Fruit fly (Drosophila melanogaster) whole organism, embryonic: ENCODE measurements around the gene Grip91.

ENCODE experiments used
- Ada2b ChIP-seq: fragments of 200-800 bp; sonication (Bioruptor generic); IDR thresholded peaks from 2 replicates; pipeline ENCODE4 v1.3.6; 2022; ENCODE audit warnings: missing biosample characterization, missing genetic modification characterization
- CG10366 ChIP-seq: fragments of 200-800 bp; sonication (Bioruptor generic); IDR thresholded peaks from 2 replicates; pipeline ENCODE4 v1.3.6; 2022; ENCODE audit warnings: missing biosample characterization, missing genetic modification characterization
- CG11560 ChIP-seq: fragments of 200-800 bp; sonication (Bioruptor generic); IDR thresholded peaks from 3 replicates; pipeline ENCODE4 v1.3.6; 2022; ENCODE audit warnings: missing biosample characterization, missing genetic modification characterization
- CG13287 ChIP-seq: fragments of 200-800 bp; sonication (Bioruptor generic); IDR thresholded peaks from 2 replicates; pipeline ENCODE4 v1.3.6; 2022; ENCODE audit warnings: missing biosample characterization, missing genetic modification characterization; ENCODE audit not compliant: partially characterized antibody
- CG13424 ChIP-seq: fragments of 200-800 bp; sonication (Bioruptor generic); optimal IDR thresholded peaks from 2 replicates; lab custom pipeline; 2019; ENCODE audit warnings: missing biosample characterization, mild to moderate bottlenecking, missing genetic modification characterization, moderate library complexity
- CG15073 ChIP-seq: fragments of 200-800 bp; sonication (Bioruptor generic); optimal IDR thresholded peaks from 2 replicates; lab custom pipeline; 2016; ENCODE audit warnings: missing biosample characterization, missing genetic modification characterization
- CG15479 ChIP-seq: fragments of 200-800 bp; sonication (Bioruptor generic); optimal IDR thresholded peaks from 3 replicates; lab custom pipeline; 2019; ENCODE audit warnings: missing biosample characterization, mild to moderate bottlenecking, missing genetic modification characterization, moderate library complexity
- CG15514 ChIP-seq: fragments of 200-800 bp; sonication (Bioruptor generic); optimal IDR thresholded peaks from 3 replicates; lab custom pipeline; 2017; ENCODE audit warnings: missing biosample characterization, missing genetic modification characterization, mild to moderate bottlenecking, moderate library complexity, missing genetic modification reagents
- CG1602 ChIP-seq: fragments of 200-800 bp; sonication (Bioruptor generic); optimal IDR thresholded peaks from 3 replicates; lab custom pipeline; 2016; ENCODE audit warnings: missing biosample characterization, missing genetic modification characterization
- CG17186 ChIP-seq: fragments of 200-800 bp; sonication (Bioruptor generic); optimal IDR thresholded peaks from 3 replicates; lab custom pipeline; 2017; ENCODE audit warnings: missing biosample characterization, missing genetic modification reagents, missing genetic modification characterization
- CG17385 ChIP-seq: fragments of 200-800 bp; sonication (Bioruptor generic); optimal IDR thresholded peaks from 3 replicates; lab custom pipeline; 2018; ENCODE audit warnings: missing biosample characterization, mild to moderate bottlenecking, missing genetic modification characterization
- CG18262 ChIP-seq: fragments of 200-800 bp; optimal IDR thresholded peaks from 3 replicates; lab custom pipeline; 2019; ENCODE audit warnings: missing biosample characterization, mild to moderate bottlenecking, missing genetic modification characterization, moderate library complexity
- CG18599 ChIP-seq: fragments of 200-800 bp; sonication (Bioruptor generic); optimal IDR thresholded peaks from 3 replicates; lab custom pipeline; 2017; ENCODE audit warnings: missing biosample characterization, missing genetic modification characterization, mild to moderate bottlenecking, moderate library complexity, missing genetic modification reagents
- CG2678 ChIP-seq: fragments of 200-800 bp; sonication (Bioruptor generic); optimal IDR thresholded peaks from 3 replicates; lab custom pipeline; 2019; ENCODE audit warnings: missing biosample characterization, mild to moderate bottlenecking, missing genetic modification characterization, moderate library complexity
- CG30431 ChIP-seq: fragments of 200-800 bp; sonication (Bioruptor generic); optimal IDR thresholded peaks from 2 replicates; lab custom pipeline; 2017; ENCODE audit warnings: missing biosample characterization, missing genetic modification characterization
- CG3065 ChIP-seq: fragments of 200-800 bp; sonication (Bioruptor generic); optimal IDR thresholded peaks from 2 replicates; lab custom pipeline; 2016; ENCODE audit warnings: missing biosample characterization, missing genetic modification characterization
- CG32767 ChIP-seq: fragments of 200-800 bp; sonication (Bioruptor generic); IDR thresholded peaks from 2 replicates; pipeline ENCODE4 v1.3.6; 2022; ENCODE audit warnings: missing biosample characterization, missing genetic modification characterization
- CG6765 ChIP-seq: fragments of 200-800 bp; sonication (Bioruptor generic); optimal IDR thresholded peaks from 3 replicates; lab custom pipeline; 2017; ENCODE audit warnings: missing biosample characterization, mild to moderate bottlenecking, missing genetic modification characterization
- CG7839 ChIP-seq: fragments of 200-800 bp; sonication (Bioruptor generic); optimal IDR thresholded peaks from 3 replicates; lab custom pipeline; 2018; ENCODE audit warnings: missing biosample characterization, mild to moderate bottlenecking, missing genetic modification characterization, moderate library complexity
- CG7987 ChIP-seq: fragments of 200-800 bp; sonication (Bioruptor generic); optimal IDR thresholded peaks from 2 replicates; lab custom pipeline; 2018; ENCODE audit warnings: missing biosample characterization, mild to moderate bottlenecking, missing genetic modification characterization, moderate library complexity
- CG8359 ChIP-seq: fragments of 200-800 bp; sonication (Bioruptor generic); optimal IDR thresholded peaks from 2 replicates; lab custom pipeline; 2017; ENCODE audit warnings: missing biosample characterization, mild to moderate bottlenecking, missing genetic modification characterization, borderline replicate concordance
- CG9437 ChIP-seq: fragments of 200-800 bp; sonication (Bioruptor generic); optimal IDR thresholded peaks from 2 replicates; lab custom pipeline; 2018; ENCODE audit warnings: missing biosample characterization, mild to moderate bottlenecking, missing genetic modification characterization
- CG9817 ChIP-seq: fragments of 200-800 bp; sonication (Bioruptor generic); optimal IDR thresholded peaks from 2 replicates; lab custom pipeline; 2018; ENCODE audit warnings: missing biosample characterization, mild to moderate bottlenecking, missing genetic modification characterization, moderate library complexity
- Gsc ChIP-seq: fragments of 200-800 bp; sonication (Bioruptor generic); IDR thresholded peaks from 2 replicates; pipeline ENCODE4 v1.3.6; 2022; ENCODE audit warnings: missing biosample characterization, missing genetic modification characterization
- HHEX ChIP-seq: fragments of 200-800 bp; sonication (Bioruptor generic); optimal IDR thresholded peaks from 3 replicates; lab custom pipeline; 2017; ENCODE audit warnings: missing biosample characterization, mild to moderate bottlenecking, missing genetic modification characterization, missing genetic modification reagents
- Lpt ChIP-seq: fragments of >200 bp; optimal IDR thresholded peaks from 2 replicates; lab custom pipeline; 2018; ENCODE audit warnings: missing biosample characterization, missing genetic modification characterization
- Med ChIP-seq: fragments of 200-800 bp; sonication (Bioruptor generic); peaks from one replicate; lab custom pipeline; 2016; ENCODE audit warnings: missing biosample characterization, missing genetic modification characterization, mild to moderate bottlenecking, inconsistent platforms, moderate library complexity
- Opbp ChIP-seq: fragments of 200-800 bp; sonication (Bioruptor generic); IDR thresholded peaks from 3 replicates; pipeline ENCODE4 v1.3.6; 2022; ENCODE audit warnings: missing biosample characterization, missing genetic modification characterization; ENCODE audit not compliant: partially characterized antibody
- Sox102F ChIP-seq: fragments of 200-800 bp; sonication (Bioruptor generic); optimal IDR thresholded peaks from 2 replicates; lab custom pipeline; 2018; ENCODE audit warnings: missing biosample characterization, mild to moderate bottlenecking, missing genetic modification characterization, moderate library complexity
- Xbp1 ChIP-seq: fragments of 200-800 bp; sonication (Bioruptor generic); optimal IDR thresholded peaks from 3 replicates; lab custom pipeline; 2016; ENCODE audit warnings: missing biosample characterization, mild to moderate bottlenecking, missing genetic modification characterization
- ab ChIP-seq: fragments of 200-800 bp; sonication (Bioruptor generic); optimal IDR thresholded peaks from 2 replicates; lab custom pipeline; 2016; ENCODE audit warnings: missing biosample characterization, missing genetic modification characterization
- bigmax ChIP-seq: fragments of 200-800 bp; sonication (Bioruptor generic); optimal IDR thresholded peaks from 2 replicates; lab custom pipeline; 2018; ENCODE audit warnings: missing biosample characterization, mild to moderate bottlenecking, missing genetic modification characterization
- dmrt99B ChIP-seq: fragments of 200-800 bp; sonication (Bioruptor generic); optimal IDR thresholded peaks from 2 replicates; lab custom pipeline; 2018; ENCODE audit warnings: missing biosample characterization, mild to moderate bottlenecking, missing genetic modification characterization, moderate library complexity
- h ChIP-seq: fragments of >200 bp; optimal IDR thresholded peaks from 2 replicates; lab custom pipeline; 2017
- hbn ChIP-seq: fragments of 200-800 bp; sonication (Bioruptor generic); IDR thresholded peaks from 2 replicates; pipeline ENCODE4 v1.3.6; 2022; ENCODE audit warnings: missing biosample characterization, missing genetic modification characterization; ENCODE audit not compliant: partially characterized antibody
- inv ChIP-seq: fragments of 200-800 bp; sonication (Bioruptor generic); IDR thresholded peaks from 2 replicates; pipeline ENCODE4 v1.3.6; 2022; ENCODE audit warnings: missing biosample characterization, missing genetic modification characterization; ENCODE audit not compliant: partially characterized antibody
- kay ChIP-seq: fragments of 200-800 bp; sonication (Bioruptor generic); optimal IDR thresholded peaks from 2 replicates; lab custom pipeline; 2016; ENCODE audit warnings: missing biosample characterization, missing genetic modification characterization
- ken ChIP-seq: fragments of 200-800 bp; sonication (Bioruptor generic); IDR thresholded peaks from 3 replicates; pipeline ENCODE4 v1.3.6; 2022; ENCODE audit warnings: missing biosample characterization, missing genetic modification characterization
- lov ChIP-seq, 2 experiments: fragments of 200-800 bp in 1 of 2; fragments of >200 bp in 1 of 2; sonication (Bioruptor generic) in 1 of 2; IDR thresholded peaks in 1 of 2; optimal IDR thresholded peaks in 1 of 2; 2 replicates in 1 of 2; 3 replicates in 1 of 2; pipeline versions ENCODE4 v1.3.6 to Lab custom; 2017 to 2022; ENCODE audit warnings: missing biosample characterization in 1 of 2, missing genetic modification characterization in 1 of 2
- mld ChIP-seq: fragments of 200-800 bp; sonication (Bioruptor generic); IDR thresholded peaks from 3 replicates; pipeline ENCODE4 v1.3.6; 2022; ENCODE audit warnings: missing biosample characterization, missing genetic modification characterization; ENCODE audit not compliant: partially characterized antibody
- nerfin-2 ChIP-seq: fragments of 200-800 bp; sonication (Bioruptor generic); IDR thresholded peaks from 2 replicates; pipeline ENCODE4 v1.3.6; 2022; ENCODE audit warnings: missing biosample characterization, missing genetic modification characterization; ENCODE audit not compliant: partially characterized antibody
- org-1 ChIP-seq: fragments of 200-800 bp; sonication (Bioruptor generic); optimal IDR thresholded peaks from 2 replicates; lab custom pipeline; 2017; ENCODE audit warnings: missing biosample characterization, missing genetic modification characterization
- ro ChIP-seq: fragments of 200-800 bp; sonication (Bioruptor generic); IDR thresholded peaks from 2 replicates; pipeline ENCODE4 v1.3.6; 2022; ENCODE audit warnings: missing biosample characterization, missing genetic modification characterization
- sim ChIP-seq: fragments of 200-800 bp; sonication (Bioruptor generic); IDR thresholded peaks from 2 replicates; pipeline ENCODE4 v1.3.6; 2022; ENCODE audit warnings: missing biosample characterization, missing genetic modification characterization
- sima ChIP-seq: fragments of 200-800 bp; sonication (Bioruptor generic); optimal IDR thresholded peaks from 2 replicates; lab custom pipeline; 2016; ENCODE audit warnings: missing biosample characterization, missing genetic modification characterization
- ssp ChIP-seq: fragments of 200-800 bp; sonication (Bioruptor generic); IDR thresholded peaks from 2 replicates; pipeline ENCODE4 v1.3.6; 2022; ENCODE audit warnings: missing biosample characterization, missing genetic modification characterization
- stc ChIP-seq: fragments of 200-800 bp; sonication (Bioruptor generic); IDR thresholded peaks from 2 replicates; pipeline ENCODE4 v1.3.6; 2022; ENCODE audit warnings: missing biosample characterization, missing genetic modification characterization
- sug ChIP-seq: fragments of 200-800 bp; optimal IDR thresholded peaks from 2 replicates; lab custom pipeline; 2019; ENCODE audit warnings: missing biosample characterization, mild to moderate bottlenecking, missing genetic modification characterization, moderate library complexity
- unpg ChIP-seq: fragments of 200-800 bp; sonication (Bioruptor generic); optimal IDR thresholded peaks from 3 replicates; lab custom pipeline; 2018; ENCODE audit warnings: missing biosample characterization, mild to moderate bottlenecking, missing genetic modification characterization, moderate library complexity

Gene Grip91

DNA sequence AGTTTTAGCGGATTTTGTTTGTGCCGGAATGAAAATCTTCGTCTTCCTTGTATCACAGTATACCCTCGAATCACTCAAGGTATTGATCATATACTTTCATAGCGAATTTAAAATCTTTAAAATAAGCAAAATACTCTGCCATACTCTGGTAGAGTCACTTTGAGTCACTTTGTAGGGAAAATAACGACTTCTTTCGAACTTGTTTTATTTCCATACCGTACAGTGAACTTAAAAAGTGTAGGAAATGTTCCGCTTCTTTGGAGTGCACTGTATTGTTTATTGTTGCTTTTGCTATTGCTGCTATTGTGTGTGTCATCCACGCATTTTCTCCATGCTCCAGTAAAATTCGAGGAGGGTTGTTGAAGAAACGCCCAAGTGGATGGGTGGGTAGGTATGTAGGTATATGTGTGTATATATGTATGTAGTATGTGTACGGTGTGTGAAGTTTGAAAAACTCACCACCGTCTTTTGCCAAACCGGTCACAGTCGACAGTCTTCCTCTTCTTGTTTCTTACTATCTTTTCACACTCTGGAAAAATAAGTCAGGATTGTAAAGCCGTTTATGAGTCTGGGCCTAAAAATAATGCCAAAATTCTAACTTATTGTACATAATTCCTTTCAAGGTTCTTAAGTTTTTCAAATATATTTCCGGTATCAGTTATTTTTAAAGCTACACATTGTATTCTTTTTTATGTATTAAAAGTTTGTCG is 44.6 kb upstream of the Grip91 start (continued):
- TF ChIP-seq CG13424 (tag; lab: Kevin White, UChicago) (peak; percentile 38), kay (GFP tag; lab: Kevin White, UChicago) (peak; percentile 34), Lpt (no peak), mld (GFP tag; lab: Robert Waterston, UW) (no peak), ab (GFP tag; lab: Kevin White, UChicago) (no peak), sug (tag; lab: Kevin White, UChicago) (peak; percentile 20), stc (GFP tag; lab: Robert Waterston, UW) (no peak), org-1 (GFP tag; lab: Kevin White, UChicago) (peak; percentile 16), Gsc (no peak), Opbp (GFP tag; lab: Robert Waterston, UW) (no peak), bigmax (no peak), CG9817 (tag; lab: Kevin White, UChicago) (peak; percentile 17), CG15514 (GFP tag; lab: Kevin White, UChicago) (peak; percentile 33), CG11560 (tag; lab: Robert Waterston, UW) (no peak), Sox102F (GFP tag; lab: Kevin White, UChicago) (peak; percentile 52), Med (GFP tag; lab: Kevin White, UChicago) (peak; percentile 81), CG18599 (GFP tag; lab: Kevin White, UChicago) (peak; percentile 73), CG7987 (GFP tag; lab: Kevin White, UChicago) (no peak), CG17385 (GFP tag; lab: Kevin White, UChicago) (peak; percentile 60), CG8359 (no peak), inv (no peak), dmrt99B (tag; lab: Kevin White, UChicago) (peak; percentile 65), CG7839 (tag; lab: Kevin White, UChicago) (peak; percentile 52), sim (GFP tag; lab: Robert Waterston, UW) (0 out of 2 replicates have a peak, but pooled peaks have one; percentile 24), CG6765 (GFP tag; lab: Kevin White, UChicago) (no peak), CG13287 (no peak), sima (GFP tag; lab: Kevin White, UChicago) (no peak), lov (optimal IDR thresholded peaks at IDR 0.05; lab: Kevin White, UChicago) (no peak), lov (GFP tag; IDR thresholded peaks at IDR 0.05; lab: Robert Waterston, UW) (no peak), unpg (GFP tag; lab: Kevin White, UChicago) (peak; percentile 40), CG17186 (GFP tag; lab: Kevin White, UChicago) (no peak), CG30431 (GFP tag; lab: Kevin White, UChicago) (no peak), CG2678 (tag; lab: Kevin White, UChicago) (peak; percentile 64), CG32767 (no peak), CG10366 (GFP tag; lab: Robert Waterston, UW) (no peak), hbn (GFP tag; lab: Robert Waterston, UW) (no peak), CG3065 (GFP tag; lab: Kevin White, UChicago) (no peak), CG9437 (GFP tag; lab: Kevin White, UChicago) (no peak), ken (no peak), CG15479 (GFP tag; lab: Kevin White, UChicago) (no peak), ro (GFP tag; lab: Robert Waterston, UW) (no peak), ssp (GFP tag; lab: Robert Waterston, UW) (no peak), Xbp1 (peak; percentile 45), nerfin-2 (no peak), CG18262 (tag; lab: Kevin White, UChicago) (peak; percentile 39), HHEX (GFP tag; lab: Kevin White, UChicago) (peak; percentile 50), CG15073 (no peak), h (no peak), Ada2b (GFP tag; lab: Robert Waterston, UW) (peak; percentile 23; the same call in 1 of the 2 replicates), CG1602 (GFP tag; lab: Kevin White, UChicago) (no peak)
